Worm (Caenorhabditis elegans) whole organism, L3 larva: ENCODE data around the gene W07G4.2.

ENCODE experiments used
- ceh-82 ChIP-seq: fragments of 150-350 bp; optimal IDR thresholded peaks from 2 replicates; lab custom pipeline; 2014; ENCODE audit warnings: missing biosample characterization, missing genetic modification characterization
- lin-15B ChIP-seq: fragments of 150-350 bp; optimal IDR thresholded peaks from 2 replicates; lab custom pipeline; 2014; ENCODE audit warnings: missing biosample characterization, missing genetic modification characterization
- nhr-25 ChIP-seq: sonication (generic microtip); optimal IDR thresholded peaks from 2 replicates; lab custom pipeline; 2017; ENCODE audit warnings: missing biosample characterization, missing genetic modification characterization
- pha-4 ChIP-seq: fragments of 150-350 bp; optimal IDR thresholded peaks from 2 replicates; lab custom pipeline; 2014; ENCODE audit warnings: missing biosample characterization, missing genetic modification reagents, missing genetic modification characterization
- pqm-1 ChIP-seq: fragments of 150-350 bp; optimal IDR thresholded peaks from 2 replicates; lab custom pipeline; 2017; ENCODE audit warnings: missing biosample characterization, missing genetic modification characterization, inconsistent platforms
- tbx-2 ChIP-seq: sonication (generic microtip); optimal IDR thresholded peaks from 2 replicates; lab custom pipeline; 2016; ENCODE audit warnings: mild to moderate bottlenecking, missing genetic modification characterization, missing compliant biosample characterization
- unc-62 ChIP-seq: fragments of 150-350 bp; sonication (generic microtip); optimal IDR thresholded peaks from 4 replicates; lab custom pipeline; 2014; ENCODE audit warnings: missing biosample characterization, missing genetic modification reagents, missing genetic modification characterization

- TF ChIP-seq nhr-25 (no peak), ceh-82 (tag; lab: Kevin White, UChicago) (no peak), tbx-2 (tag; lab: Kevin White, UChicago) (no peak), lin-15B (tag; lab: Kevin White, UChicago) (no peak), pha-4 (tag; lab: Kevin White, UChicago) (no peak), unc-62 (GFP tag; lab: Kevin White, UChicago) (no peak), pqm-1 (tag; lab: Kevin White, UChicago) (no peak)
These were observed 33.9 kb upstream of the W07G4.2 start for ce11 chrV:13070278-13070677.
